Worm (Caenorhabditis elegans) whole organism, early embryonic: ENCODE results near the gene tin-10.

Source experiments
- B0310.2 ChIP-seq: sonication (generic microtip); optimal IDR thresholded peaks from 2 replicates; lab custom pipeline; 2016; ENCODE audit warnings: mild to moderate bottlenecking, missing genetic modification characterization, missing compliant biosample characterization
- F13C5.2 ChIP-seq: sonication (generic microtip); optimal IDR thresholded peaks from 2 replicates; lab custom pipeline; 2017; ENCODE audit warnings: mild to moderate bottlenecking, missing genetic modification characterization, inconsistent platforms, missing compliant biosample characterization
- aly-1 ChIP-seq: sonication (generic microtip); optimal IDR thresholded peaks from 2 replicates; lab custom pipeline; 2016; ENCODE audit warnings: missing genetic modification characterization, missing compliant biosample characterization
- ama-1 ChIP-seq: fragments of 150-350 bp; optimal IDR thresholded peaks from 2 replicates; lab custom pipeline; 2014
- ceh-13 ChIP-seq: fragments of 200-800 bp; sonication (Bioruptor generic); optimal IDR thresholded peaks from 2 replicates; lab custom pipeline; 2018; ENCODE audit warnings: mild to moderate bottlenecking, missing genetic modification characterization, missing compliant biosample characterization
- ceh-36 ChIP-seq: sonication (generic microtip); optimal IDR thresholded peaks from 2 replicates; lab custom pipeline; 2016; ENCODE audit warnings: missing genetic modification characterization, inconsistent platforms, missing compliant biosample characterization
- ets-7 ChIP-seq: sonication (generic microtip); optimal IDR thresholded peaks from 2 replicates; lab custom pipeline; 2016; ENCODE audit warnings: missing genotype, missing genetic modification characterization, missing compliant biosample characterization
- flt-1 ChIP-seq: fragments of 200-800 bp; sonication (Bioruptor generic); IDR thresholded peaks from 2 replicates; pipeline ENCODE4 v1.3.6; 2022; ENCODE audit warnings: missing genetic modification characterization, missing compliant biosample characterization
- hmbx-1 ChIP-seq: sonication (generic microtip); optimal IDR thresholded peaks from 2 replicates; lab custom pipeline; 2016; ENCODE audit warnings: mild to moderate bottlenecking, missing genetic modification characterization, missing compliant biosample characterization
- hmg-4 ChIP-seq: fragments of 200-800 bp; sonication (Bioruptor generic); optimal IDR thresholded peaks from 2 replicates; lab custom pipeline; 2018; ENCODE audit warnings: mild to moderate bottlenecking, missing genetic modification characterization, missing compliant biosample characterization
- hnd-1 ChIP-seq: sonication (generic microtip); optimal IDR thresholded peaks from 2 replicates; lab custom pipeline; 2016; ENCODE audit warnings: missing genetic modification characterization, missing compliant biosample characterization
- pes-1 ChIP-seq: fragments of 200-800 bp; sonication (Bioruptor generic); IDR thresholded peaks from 2 replicates; pipeline ENCODE4 v1.3.6; 2022; ENCODE audit warnings: missing genetic modification reagents, missing genetic modification characterization, missing compliant biosample characterization
- scrt-1 ChIP-seq: fragments of 200-800 bp; sonication (Bioruptor generic); IDR thresholded peaks from 2 replicates; pipeline ENCODE4 v1.3.6; 2022; ENCODE audit warnings: missing genetic modification characterization, missing compliant biosample characterization
- sea-1 ChIP-seq: fragments of 200-800 bp; sonication (Bioruptor generic); conservative IDR thresholded peaks from 2 replicates; pipeline ENCODE4 v1.3.6; 2022; ENCODE audit warnings: missing genetic modification characterization, missing compliant biosample characterization
- tbx-11 ChIP-seq: fragments of 200-800 bp; sonication (Bioruptor generic); IDR thresholded peaks from 2 replicates; pipeline ENCODE4 v1.3.6; 2022; ENCODE audit warnings: missing genetic modification characterization, missing compliant biosample characterization
- tbx-37 ChIP-seq: fragments of 200-800 bp; sonication (Bioruptor generic); conservative IDR thresholded peaks from 2 replicates; pipeline ENCODE4 v1.3.6; 2022; ENCODE audit warnings: missing genetic modification reagents, missing genetic modification characterization, missing compliant biosample characterization
- tra-4 ChIP-seq: sonication (generic microtip); optimal IDR thresholded peaks from 2 replicates; lab custom pipeline; 2017; ENCODE audit warnings: missing genetic modification characterization, missing compliant biosample characterization

The tin-10 gene

DNA sequence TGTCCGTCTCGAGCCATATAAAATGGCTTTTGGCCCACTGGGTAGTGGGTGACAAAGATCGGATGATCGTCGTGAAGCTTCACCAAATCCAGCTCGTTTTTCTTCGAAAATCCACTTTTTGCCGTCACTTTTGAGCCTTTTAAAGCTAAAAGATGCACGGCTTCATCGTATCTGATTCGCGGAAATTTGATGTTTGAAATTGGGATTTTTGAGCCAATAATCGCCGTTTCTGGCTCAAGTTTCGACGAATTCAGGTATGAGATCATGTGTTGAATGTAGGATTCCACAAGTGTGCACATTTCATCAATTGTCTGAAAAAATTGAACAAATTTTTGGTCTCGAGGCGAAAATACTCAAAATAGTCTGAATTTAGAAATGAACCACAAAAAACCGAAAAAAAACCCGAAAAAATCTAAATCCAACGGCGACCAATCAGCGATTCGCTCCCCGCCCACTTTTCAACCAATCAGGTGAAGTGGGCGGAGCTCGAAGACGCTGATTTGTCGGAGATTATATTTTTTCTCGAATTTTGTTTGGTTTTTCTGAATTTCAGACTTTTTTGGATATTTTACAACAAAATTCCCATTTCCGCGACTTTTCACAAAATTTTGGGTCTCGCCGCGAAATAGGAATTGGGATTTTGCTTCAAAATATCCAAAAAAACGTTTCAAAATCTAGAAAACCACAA, 13.8 kb downstream of the tin-10 start:
- TF ChIP-seq F13C5.2 (tag; lab: Kevin White, UChicago): no peak
- TF ChIP-seq ceh-13 (GFP tag; lab: Kevin White, UChicago): no peak
- no peak for TF ChIP-seq ama-1 (lab: Kevin White, UChicago)
- TF ChIP-seq hmbx-1: no peak
- no peak for TF ChIP-seq pes-1 (GFP tag; lab: Robert Waterston, UW)
- no peak for TF ChIP-seq ceh-36 (tag; lab: Kevin White, UChicago)
- TF ChIP-seq tbx-11 (GFP tag; lab: Robert Waterston, UW): no peak
- TF ChIP-seq aly-1 (tag; lab: Kevin White, UChicago): no peak
- no peak for TF ChIP-seq hnd-1
- TF ChIP-seq tra-4 (tag; lab: Kevin White, UChicago): no peak

DNA sequence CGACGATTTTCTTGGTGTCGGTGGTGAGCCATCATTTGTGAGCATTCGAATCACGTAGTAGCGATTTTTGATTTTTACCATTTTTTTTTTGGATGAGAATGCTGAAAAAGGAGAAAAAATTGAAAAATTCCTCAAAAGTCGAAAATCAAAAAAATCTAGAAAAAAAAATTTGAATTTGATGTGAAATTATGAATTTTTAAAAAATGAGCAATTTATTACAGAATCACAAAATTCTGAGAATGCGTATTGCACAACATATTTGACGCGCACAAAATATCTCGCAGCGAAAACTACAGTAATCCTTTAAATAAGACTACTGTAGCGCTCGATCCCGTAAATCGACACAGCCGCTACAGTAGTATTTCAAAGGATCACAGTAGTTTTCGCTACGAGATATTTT, 15.4 kb downstream of the tin-10 start, which contains the start of gene popl-5:
TSS of gene popl-5 (minus strand) at position 101 of the 400 bp plus-strand sequence.
- no peak for TF ChIP-seq B0310.2 (tag; lab: Kevin White, UChicago)
- TF ChIP-seq pes-1 (GFP tag; lab: Robert Waterston, UW): no peak
- TF ChIP-seq hnd-1: no peak
- TF ChIP-seq ets-7 (tag; lab: Kevin White, UChicago): no peak
- TF ChIP-seq aly-1 (tag; lab: Kevin White, UChicago): no peak
- TF ChIP-seq F13C5.2 (tag; lab: Kevin White, UChicago): no peak

DNA sequence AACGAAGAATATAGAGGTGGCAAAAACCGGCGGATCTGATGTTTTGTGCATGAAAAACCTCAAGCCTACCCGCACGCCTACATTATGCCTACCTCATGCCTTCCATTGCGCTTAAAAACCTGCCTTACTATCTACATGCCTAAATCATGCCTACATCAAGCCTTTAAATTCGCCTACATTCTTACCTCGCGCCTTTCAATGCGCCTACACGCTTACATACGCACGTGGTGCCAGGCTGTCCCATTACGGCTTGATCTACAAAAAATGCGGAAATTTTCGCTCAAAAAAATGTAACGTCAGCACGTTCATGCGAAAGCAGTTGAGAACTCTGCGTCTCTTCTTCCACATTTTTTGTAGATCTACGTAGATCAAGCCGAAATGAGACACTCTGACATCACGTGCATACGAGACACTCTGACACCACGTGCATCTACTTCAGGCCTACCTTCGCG, 18.5 kb downstream of the tin-10 start, which contains the start of gene fbxa-220:
TSS of gene fbxa-220 (minus strand) at position 51 of the 452 bp plus-strand sequence.
- no peak for TF ChIP-seq B0310.2 (tag; lab: Kevin White, UChicago)
- no peak for TF ChIP-seq aly-1 (tag; lab: Kevin White, UChicago)
- TF ChIP-seq tbx-11 (GFP tag; lab: Robert Waterston, UW): no peak
- TF ChIP-seq ets-7 (tag; lab: Kevin White, UChicago): no peak
- no peak for TF ChIP-seq hmg-4 (GFP tag; lab: Kevin White, UChicago)
- TF ChIP-seq tra-4 (tag; lab: Kevin White, UChicago): no peak
- no peak for TF ChIP-seq hnd-1
- TF ChIP-seq ama-1 (lab: Kevin White, UChicago): no peak
- no peak for TF ChIP-seq F13C5.2 (tag; lab: Kevin White, UChicago)
- no peak for TF ChIP-seq pes-1 (GFP tag; lab: Robert Waterston, UW)
- TF ChIP-seq flt-1 (GFP tag; lab: Robert Waterston, UW): no peak
- TF ChIP-seq tbx-37 (GFP tag; lab: Robert Waterston, UW): no peak
- no peak for TF ChIP-seq hmbx-1
- TF ChIP-seq ceh-13 (GFP tag; lab: Kevin White, UChicago): no peak
- TF ChIP-seq ceh-36 (tag; lab: Kevin White, UChicago): no peak
- no peak for TF ChIP-seq scrt-1 (GFP tag; lab: Robert Waterston, UW)
- no peak for TF ChIP-seq sea-1

DNA sequence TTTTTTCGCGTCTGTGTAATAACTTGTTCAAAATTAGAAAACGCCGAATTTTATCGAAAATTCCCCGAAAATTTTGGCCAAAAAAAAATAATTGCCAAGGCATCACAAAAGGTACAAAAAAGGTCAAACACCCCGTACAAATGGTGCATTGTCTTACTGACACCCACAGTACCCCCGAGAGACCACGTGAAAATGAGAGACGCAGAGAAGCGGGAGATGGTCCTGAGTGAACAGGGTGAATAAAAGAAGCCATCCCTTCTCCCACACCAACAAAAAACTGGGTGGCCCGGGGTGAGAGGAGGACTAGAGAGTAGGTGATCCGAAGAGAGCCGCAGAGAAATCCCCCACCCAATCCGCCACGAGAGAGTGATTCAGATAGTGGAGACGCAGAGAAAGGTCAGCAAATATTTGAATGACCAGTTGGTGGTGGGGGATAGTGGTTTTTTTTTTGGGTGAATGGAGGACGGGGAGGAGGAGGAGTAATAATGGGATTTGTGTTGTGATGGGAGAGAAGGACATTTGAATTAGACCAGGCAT, 21.3 kb downstream of the tin-10 start:
- TF ChIP-seq hmbx-1: no peak
- no peak for TF ChIP-seq B0310.2 (tag; lab: Kevin White, UChicago)
- TF ChIP-seq hnd-1: no peak

DNA sequence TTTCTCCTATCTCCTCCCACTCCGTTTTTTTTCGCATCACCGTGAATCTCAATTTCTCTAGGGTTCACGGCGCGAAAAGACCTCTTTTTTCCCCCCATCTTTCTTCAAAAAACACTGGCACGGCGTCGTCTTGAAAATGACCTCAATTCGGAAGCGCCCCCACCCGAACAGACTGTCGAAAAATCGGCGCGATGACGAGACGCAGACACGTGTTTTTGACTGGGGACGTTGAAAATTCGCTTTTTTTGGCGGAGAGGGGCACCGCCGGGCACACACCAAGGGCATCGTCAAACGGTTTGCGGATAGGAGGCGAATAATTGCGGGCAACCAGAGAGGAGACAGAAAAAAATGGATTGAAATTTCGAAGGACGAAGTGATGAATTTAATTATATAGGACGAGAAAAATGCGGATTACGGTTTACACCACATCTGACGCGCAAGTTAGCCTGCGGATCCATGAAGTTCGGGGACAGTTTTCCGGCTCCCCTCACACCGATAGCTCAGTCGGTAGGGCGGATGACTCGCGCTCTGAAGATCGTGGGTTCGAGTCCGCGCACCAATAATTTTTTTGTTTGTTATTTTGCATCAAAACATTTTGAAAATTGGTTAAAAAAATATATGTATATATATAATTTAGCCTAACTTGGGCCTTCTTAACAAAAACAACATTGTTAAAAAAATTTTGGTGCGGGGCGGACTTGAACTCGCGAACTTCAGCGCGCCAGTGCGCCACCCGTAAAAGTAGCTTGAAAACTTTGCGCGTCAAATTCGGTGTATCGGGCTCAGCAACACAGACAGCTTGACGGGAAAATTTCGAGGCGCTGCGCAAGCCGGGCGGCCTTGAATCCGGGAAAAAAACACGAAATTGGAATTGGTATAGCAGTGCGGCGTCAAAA, 23.9 kb downstream of the tin-10 start:
- no peak for TF ChIP-seq sea-1
- TF ChIP-seq hmg-4 (GFP tag; lab: Kevin White, UChicago): no peak
- TF ChIP-seq ceh-13 (GFP tag; lab: Kevin White, UChicago): no peak
- TF ChIP-seq tbx-11 (GFP tag; lab: Robert Waterston, UW): no peak
- TF ChIP-seq scrt-1 (GFP tag; lab: Robert Waterston, UW): no peak
- TF ChIP-seq ets-7 (tag; lab: Kevin White, UChicago): no peak
- TF ChIP-seq pes-1 (GFP tag; lab: Robert Waterston, UW): no peak
- no peak for TF ChIP-seq hnd-1
- TF ChIP-seq ceh-36 (tag; lab: Kevin White, UChicago): no peak
- no peak for TF ChIP-seq ama-1 (lab: Kevin White, UChicago)
- TF ChIP-seq aly-1 (tag; lab: Kevin White, UChicago): no peak
- no peak for TF ChIP-seq hmbx-1
- TF ChIP-seq flt-1 (GFP tag; lab: Robert Waterston, UW): no peak
- TF ChIP-seq tra-4 (tag; lab: Kevin White, UChicago): no peak
- TF ChIP-seq F13C5.2 (tag; lab: Kevin White, UChicago): no peak
- TF ChIP-seq tbx-37 (GFP tag; lab: Robert Waterston, UW): no peak
- no peak for TF ChIP-seq B0310.2 (tag; lab: Kevin White, UChicago)

DNA sequence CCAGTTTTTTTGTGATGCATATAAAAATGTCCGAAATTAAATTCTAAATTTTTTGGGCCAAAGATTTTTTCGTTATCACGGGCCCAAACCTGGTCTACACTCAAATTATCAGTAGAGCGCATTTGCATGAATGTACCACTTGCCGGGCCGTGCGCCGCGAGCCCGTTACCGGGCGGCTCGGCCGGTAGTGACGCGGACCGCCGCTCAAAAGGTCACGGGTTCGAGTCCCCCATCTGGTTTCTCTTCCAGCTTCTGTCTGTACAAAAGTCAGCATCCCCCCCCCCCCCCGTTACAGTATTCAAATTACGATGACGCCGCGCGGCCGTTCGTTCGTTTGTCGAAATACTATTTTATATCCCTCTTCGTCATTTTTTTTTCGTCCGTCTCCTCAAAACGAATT, 25.3 kb downstream of the tin-10 start:
- no peak for TF ChIP-seq tbx-11 (GFP tag; lab: Robert Waterston, UW)
- no peak for TF ChIP-seq ceh-36 (tag; lab: Kevin White, UChicago)
- peak; percentile 31; the same call in 1 of the 2 replicates for TF ChIP-seq scrt-1 (GFP tag; lab: Robert Waterston, UW)
